Fruit fly (Drosophila melanogaster) whole organism, embryonic: ENCODE results near the gene CG10694.
A peak's percentile ranks its signal among the peaks of the same experiment; 100 is the strongest.

ENCODE experiments used
- Ada2b ChIP-seq: fragments of 200-800 bp; sonication (Bioruptor generic); IDR thresholded peaks from 2 replicates; pipeline ENCODE4 v1.3.6; 2022; ENCODE audit warnings: missing biosample characterization, missing genetic modification characterization
- B-H1 ChIP-seq: fragments of 200-800 bp; sonication (Bioruptor generic); IDR thresholded peaks from 3 replicates; pipeline ENCODE4 v1.3.6; 2022; ENCODE audit warnings: missing biosample characterization, missing genetic modification characterization
- CG10147 ChIP-seq: fragments of 200-800 bp; sonication (Bioruptor generic); optimal IDR thresholded peaks from 2 replicates; lab custom pipeline; 2019; ENCODE audit warnings: missing biosample characterization, mild to moderate bottlenecking, missing genetic modification characterization, moderate library complexity
- CG10543 ChIP-seq: fragments of 200-800 bp; sonication (Bioruptor generic); optimal IDR thresholded peaks from 3 replicates; lab custom pipeline; 2017; ENCODE audit warnings: missing biosample characterization, mild to moderate bottlenecking, missing genetic modification characterization, moderate library complexity
- CG12299 ChIP-seq: fragments of 200-800 bp; sonication (Bioruptor generic); optimal IDR thresholded peaks from 2 replicates; lab custom pipeline; 2018; ENCODE audit warnings: missing biosample characterization, mild to moderate bottlenecking, missing genetic modification characterization
- CG13296 ChIP-seq: fragments of 200-800 bp; sonication (Bioruptor generic); optimal IDR thresholded peaks from 3 replicates; lab custom pipeline; 2018; ENCODE audit warnings: missing biosample characterization, mild to moderate bottlenecking, missing genetic modification characterization
- CG14710 ChIP-seq: fragments of 200-800 bp; sonication (Bioruptor generic); optimal IDR thresholded peaks from 3 replicates; lab custom pipeline; 2019; ENCODE audit warnings: missing biosample characterization, mild to moderate bottlenecking, missing genetic modification characterization, moderate library complexity
- CG15073 ChIP-seq: fragments of 200-800 bp; sonication (Bioruptor generic); optimal IDR thresholded peaks from 2 replicates; lab custom pipeline; 2016; ENCODE audit warnings: missing biosample characterization, missing genetic modification characterization
- CG15514 ChIP-seq: fragments of 200-800 bp; sonication (Bioruptor generic); optimal IDR thresholded peaks from 3 replicates; lab custom pipeline; 2017; ENCODE audit warnings: missing biosample characterization, missing genetic modification characterization, mild to moderate bottlenecking, moderate library complexity, missing genetic modification reagents
- CG1647 ChIP-seq: fragments of 200-800 bp; sonication (Bioruptor generic); optimal IDR thresholded peaks from 3 replicates; lab custom pipeline; 2016; ENCODE audit warnings: missing biosample characterization, missing genetic modification characterization
- CG17361 ChIP-seq: fragments of 200-800 bp; sonication (Bioruptor generic); IDR thresholded peaks from 3 replicates; pipeline ENCODE4 v1.3.6; 2022; ENCODE audit warnings: missing biosample characterization, missing genetic modification characterization
- CG17802 ChIP-seq: fragments of 200-800 bp; sonication (Bioruptor generic); optimal IDR thresholded peaks from 2 replicates; lab custom pipeline; 2018; ENCODE audit warnings: missing biosample characterization, mild to moderate bottlenecking, missing genetic modification characterization, moderate library complexity
- CG1832 ChIP-seq: fragments of 200-800 bp; sonication (Bioruptor generic); optimal IDR thresholded peaks from 2 replicates; lab custom pipeline; 2017; ENCODE audit warnings: missing biosample characterization, mild to moderate bottlenecking, missing genetic modification characterization, inconsistent platforms
- CG4424 ChIP-seq: fragments of 200-800 bp; sonication (Bioruptor generic); optimal IDR thresholded peaks from 3 replicates; lab custom pipeline; 2016; ENCODE audit warnings: missing biosample characterization, missing genetic modification characterization
- CG4820 ChIP-seq: fragments of 200-800 bp; sonication (Bioruptor generic); optimal IDR thresholded peaks from 3 replicates; lab custom pipeline; 2016; ENCODE audit warnings: missing biosample characterization, missing genetic modification characterization
- CG6791 ChIP-seq: fragments of 200-800 bp; sonication (Bioruptor generic); IDR thresholded peaks from 3 replicates; pipeline ENCODE4 v1.3.6; 2022; ENCODE audit warnings: missing biosample characterization, missing genetic modification characterization; ENCODE audit not compliant: partially characterized antibody
- CG6854 ChIP-seq: fragments of 200-800 bp; sonication (Bioruptor generic); optimal IDR thresholded peaks from 3 replicates; lab custom pipeline; 2017; ENCODE audit warnings: missing biosample characterization, mild to moderate bottlenecking, missing genetic modification characterization
- CG7372 ChIP-seq: fragments of 200-800 bp; sonication (Bioruptor generic); IDR thresholded peaks from 2 replicates; pipeline ENCODE4 v1.3.6; 2022; ENCODE audit warnings: missing biosample characterization, missing genetic modification characterization
- CG7987 ChIP-seq: fragments of 200-800 bp; sonication (Bioruptor generic); optimal IDR thresholded peaks from 2 replicates; lab custom pipeline; 2018; ENCODE audit warnings: missing biosample characterization, mild to moderate bottlenecking, missing genetic modification characterization, moderate library complexity
- CG9876 ChIP-seq: fragments of 200-800 bp; sonication (Bioruptor generic); optimal IDR thresholded peaks from 2 replicates; lab custom pipeline; 2016; ENCODE audit warnings: missing biosample characterization, missing genetic modification characterization
- CG9932 ChIP-seq: fragments of 200-800 bp; sonication (Bioruptor generic); IDR thresholded peaks from 2 replicates; pipeline ENCODE4 v1.3.6; 2022; ENCODE audit warnings: missing biosample characterization, missing genetic modification characterization
- Camta ChIP-seq: fragments of 200-800 bp; sonication (Bioruptor generic); optimal IDR thresholded peaks from 2 replicates; lab custom pipeline; 2016; ENCODE audit warnings: missing biosample characterization, missing genetic modification characterization
- Doc3 ChIP-seq: fragments of 200-800 bp; sonication (Bioruptor generic); IDR thresholded peaks from 3 replicates; pipeline ENCODE4 v1.3.6; 2022; ENCODE audit warnings: missing biosample characterization, missing genetic modification characterization; ENCODE audit not compliant: partially characterized antibody
- MTF-1 ChIP-seq: fragments of 200-800 bp; sonication (Bioruptor generic); optimal IDR thresholded peaks from 2 replicates; lab custom pipeline; 2018; ENCODE audit warnings: missing biosample characterization, mild to moderate bottlenecking, missing genetic modification characterization, borderline replicate concordance
- Max ChIP-seq: fragments of 200-800 bp; sonication (Bioruptor generic); optimal IDR thresholded peaks from 2 replicates; lab custom pipeline; 2016; ENCODE audit warnings: missing biosample characterization, mild to moderate bottlenecking, missing genetic modification characterization
- Mes4 ChIP-seq: fragments of 200-800 bp; sonication (Bioruptor generic); optimal IDR thresholded peaks from 2 replicates; lab custom pipeline; 2016; ENCODE audit warnings: missing biosample characterization, missing genetic modification characterization
- Neu2 ChIP-seq: fragments of 200-800 bp; sonication (Bioruptor generic); optimal IDR thresholded peaks from 3 replicates; lab custom pipeline; 2016; ENCODE audit warnings: missing biosample characterization, missing genetic modification characterization, borderline replicate concordance
- Scr ChIP-seq: fragments of 200-800 bp; sonication (Bioruptor generic); IDR thresholded peaks from 2 replicates; pipeline ENCODE4 v1.3.6; 2022; ENCODE audit warnings: missing biosample characterization, missing genetic modification characterization; ENCODE audit not compliant: partially characterized antibody
- Sry-δ ChIP-seq: fragments of 200-800 bp; sonication (Bioruptor generic); optimal IDR thresholded peaks from 2 replicates; lab custom pipeline; 2016; ENCODE audit warnings: missing biosample characterization, missing genetic modification characterization
- Trl ChIP-seq, 3 experiments: fragments of >200 bp in 2 of 3; fragments of 200-800 bp in 1 of 3; sonication (Bioruptor generic) in 1 of 3; optimal IDR thresholded peaks; 2 replicates in 1 of 3; 3 replicates in 2 of 3; lab custom pipeline; 2016 to 2017; ENCODE audit warnings: missing biosample characterization in 1 of 3, missing genetic modification characterization in 1 of 3
- bbx ChIP-seq: fragments of 200-800 bp; sonication (Bioruptor generic); IDR thresholded peaks from 2 replicates; pipeline ENCODE4 v1.3.6; 2022; ENCODE audit warnings: missing biosample characterization, missing genetic modification characterization; ENCODE audit not compliant: partially characterized antibody
- chm ChIP-seq: fragments of 200-800 bp; sonication (Bioruptor generic); IDR thresholded peaks from 2 replicates; pipeline ENCODE4 v1.3.6; 2022; ENCODE audit warnings: missing biosample characterization, missing genetic modification characterization
- eyg ChIP-seq: fragments of 200-800 bp; sonication (Bioruptor generic); optimal IDR thresholded peaks from 3 replicates; lab custom pipeline; 2016; ENCODE audit warnings: missing biosample characterization, missing genetic modification characterization
- h ChIP-seq: fragments of >200 bp; optimal IDR thresholded peaks from 2 replicates; lab custom pipeline; 2017
- inv ChIP-seq: fragments of 200-800 bp; sonication (Bioruptor generic); IDR thresholded peaks from 2 replicates; pipeline ENCODE4 v1.3.6; 2022; ENCODE audit warnings: missing biosample characterization, missing genetic modification characterization; ENCODE audit not compliant: partially characterized antibody
- jing ChIP-seq: fragments of 200-800 bp; sonication (Bioruptor generic); optimal IDR thresholded peaks from 2 replicates; lab custom pipeline; 2018; ENCODE audit warnings: missing biosample characterization, mild to moderate bottlenecking, missing genetic modification characterization
- klu ChIP-seq: fragments of 200-800 bp; sonication (Bioruptor generic); IDR thresholded peaks from 2 replicates; pipeline ENCODE4 v1.3.6; 2022; ENCODE audit warnings: missing biosample characterization, missing genetic modification characterization
- kni ChIP-seq: fragments of 200-800 bp; sonication (Bioruptor generic); optimal IDR thresholded peaks from 3 replicates; lab custom pipeline; 2017; ENCODE audit warnings: mild to moderate bottlenecking, missing biosample characterization, missing genetic modification reagents, missing genetic modification characterization
- lbe ChIP-seq: fragments of 200-800 bp; sonication (Bioruptor generic); optimal IDR thresholded peaks from 2 replicates; lab custom pipeline; 2016; ENCODE audit warnings: missing biosample characterization, mild to moderate bottlenecking, missing genetic modification characterization
- nau ChIP-seq: fragments of 200-800 bp; sonication (Bioruptor generic); optimal IDR thresholded peaks from 3 replicates; lab custom pipeline; 2017; ENCODE audit warnings: missing biosample characterization, mild to moderate bottlenecking, missing genetic modification characterization, missing genetic modification reagents
- pho ChIP-seq: fragments of 200-800 bp; sonication (Bioruptor generic); optimal IDR thresholded peaks from 2 replicates; lab custom pipeline; 2016; ENCODE audit warnings: missing biosample characterization, missing genetic modification characterization
- pum ChIP-seq: fragments of 200-800 bp; sonication (Bioruptor generic); optimal IDR thresholded peaks from 2 replicates; lab custom pipeline; 2016; ENCODE audit warnings: missing biosample characterization, missing genetic modification characterization
- salm ChIP-seq: fragments of 200-800 bp; sonication (Bioruptor generic); optimal IDR thresholded peaks from 2 replicates; lab custom pipeline; 2018; ENCODE audit warnings: missing biosample characterization, mild to moderate bottlenecking, missing genetic modification characterization
- stc ChIP-seq: fragments of 200-800 bp; sonication (Bioruptor generic); IDR thresholded peaks from 2 replicates; pipeline ENCODE4 v1.3.6; 2022; ENCODE audit warnings: missing biosample characterization, missing genetic modification characterization
- tin ChIP-seq: fragments of 200-800 bp; sonication (Bioruptor generic); optimal IDR thresholded peaks from 3 replicates; lab custom pipeline; 2016; ENCODE audit warnings: missing biosample characterization, missing genetic modification characterization
- wek ChIP-seq: fragments of 200-800 bp; sonication (Bioruptor generic); optimal IDR thresholded peaks from 3 replicates; lab custom pipeline; 2018; ENCODE audit warnings: missing biosample characterization, mild to moderate bottlenecking, missing genetic modification characterization, moderate library complexity
- zfh2 ChIP-seq: fragments of 200-800 bp; sonication (Bioruptor generic); optimal IDR thresholded peaks from 2 replicates; lab custom pipeline; 2016; ENCODE audit warnings: missing biosample characterization, missing genetic modification characterization

CG10694 gene

dm6 chr3R:24151924-24152809 is 45.0 kb downstream of the CG10694 start, which contains the start of the genes p38a and CG6178 (continued):
- TF ChIP-seq Trl (optimal IDR thresholded peaks at IDR 0.05; lab: Kevin White, UChicago), result no peak
- TF ChIP-seq Trl (GFP tag; optimal IDR thresholded peaks at IDR 0.05; lab: Kevin White, UChicago), result peak; percentile 15
- peak; percentile 24 for TF ChIP-seq CG1647 (GFP tag; lab: Kevin White, UChicago)
- TF ChIP-seq tin (GFP tag; lab: Kevin White, UChicago), result peak; percentile 92
- TF ChIP-seq CG10543 (GFP tag; lab: Kevin White, UChicago), result peak; percentile 96
- peak; percentile 89 for TF ChIP-seq CG7987
- TF ChIP-seq CG10147 (GFP tag; lab: Kevin White, UChicago), result peak; percentile 98
- TF ChIP-seq CG4820 (GFP tag; lab: Kevin White, UChicago), result peak; percentile 91
- peak; percentile 85 for TF ChIP-seq Max
- TF ChIP-seq eyg, result peak; percentile 21
- no peak for TF ChIP-seq CG1832 (GFP tag; lab: Kevin White, UChicago)
- no peak for TF ChIP-seq h
- no peak for TF ChIP-seq inv (GFP tag; lab: Robert Waterston, UW)
- TF ChIP-seq stc (GFP tag; lab: Robert Waterston, UW), result peak; percentile 97
- peak; percentile 95 for TF ChIP-seq B-H1
- TF ChIP-seq CG12299, result peak; percentile 94
- peak; percentile 96 for TF ChIP-seq salm (tag; lab: Kevin White, UChicago)
- peak; percentile 56 for TF ChIP-seq wek (GFP tag; lab: Kevin White, UChicago)
- TF ChIP-seq Sry-δ, result peak; percentile 46
- TF ChIP-seq CG9932, result peak; percentile 97
- TF ChIP-seq nau (GFP tag; lab: Kevin White, UChicago), result no peak
- TF ChIP-seq chm (GFP tag; lab: Robert Waterston, UW), result peak; percentile 65; the same call in 1 of the 2 replicates
- TF ChIP-seq MTF-1 (GFP tag; lab: Kevin White, UChicago), result peak; percentile 74
- peak; percentile 98 for TF ChIP-seq CG13296
- TF ChIP-seq Camta, result peak; percentile 33
- TF ChIP-seq CG7372, result peak; percentile 96
- TF ChIP-seq Mes4 (GFP tag; lab: Kevin White, UChicago), result peak; percentile 21
- 0 out of 3 replicates have a peak, but pooled peaks have one; percentile 51 for TF ChIP-seq CG6791 (GFP tag; lab: Robert Waterston, UW)
- TF ChIP-seq CG15514, result peak; percentile 89
- TF ChIP-seq CG15073 (GFP tag; lab: Kevin White, UChicago), result peak; percentile 61
- TF ChIP-seq CG17802 (tag; lab: Kevin White, UChicago), result peak; percentile 76
- TF ChIP-seq Scr, result 0 out of 2 replicates have a peak, but pooled peaks have one; percentile 14
- TF ChIP-seq kni, result no peak
- no peak; the same call in 1 of the 2 replicates for TF ChIP-seq bbx (GFP tag; lab: Robert Waterston, UW)
- TF ChIP-seq CG6854 (GFP tag; lab: Kevin White, UChicago), result peak; percentile 96
- peak; percentile 86 for TF ChIP-seq zfh2 (GFP tag; lab: Kevin White, UChicago)
- TF ChIP-seq CG9876 (GFP tag; lab: Kevin White, UChicago), result peak; percentile 13
- peak; percentile 97 for TF ChIP-seq CG14710 (tag; lab: Kevin White, UChicago)
- peak; percentile 55 for TF ChIP-seq pho (GFP tag; lab: Kevin White, UChicago)
- TF ChIP-seq klu (GFP tag; lab: Robert Waterston, UW), result peak; percentile 96
- TF ChIP-seq CG4424 (GFP tag; lab: Kevin White, UChicago), result peak; percentile 94
- peak; percentile 95 for TF ChIP-seq Ada2b (GFP tag; lab: Robert Waterston, UW)
- TF ChIP-seq pum (GFP tag; lab: Kevin White, UChicago), result peak; percentile 35
- no peak for TF ChIP-seq Doc3 (GFP tag; lab: Robert Waterston, UW)
- peak; percentile 100 for TF ChIP-seq CG17361
- TF ChIP-seq lbe (GFP tag; lab: Kevin White, UChicago), result peak; percentile 84
- TF ChIP-seq jing (GFP tag; lab: Kevin White, UChicago), result peak; percentile 82
- no peak for TF ChIP-seq Neu2 (GFP tag; lab: Kevin White, UChicago)
